Fruit fly (Drosophila melanogaster) whole organism, prepupa: ENCODE data around the gene Fst.

ENCODE experiments used
- Blimp-1 ChIP-seq: fragments of 200-800 bp; sonication (Bioruptor generic); optimal IDR thresholded peaks from 3 replicates; lab custom pipeline; 2017; ENCODE audit warnings: missing biosample characterization, missing genetic modification characterization, mild to moderate bottlenecking, moderate library complexity, missing genetic modification reagents
- CG10669 ChIP-seq: fragments of 200-800 bp; sonication (Bioruptor generic); optimal IDR thresholded peaks from 3 replicates; lab custom pipeline; 2018; ENCODE audit warnings: missing biosample characterization, mild to moderate bottlenecking, missing genetic modification characterization, moderate library complexity
- CG11294 ChIP-seq: fragments of 200-800 bp; sonication (Bioruptor generic); IDR thresholded peaks from 2 replicates; pipeline ENCODE4 v1.3.6; 2022; ENCODE audit warnings: missing biosample characterization, missing genetic modification characterization
- CG15336 ChIP-seq: fragments of 200-800 bp; sonication (Bioruptor generic); IDR thresholded peaks from 2 replicates; pipeline ENCODE4 v1.3.6; 2022; ENCODE audit warnings: missing biosample characterization, missing genetic modification characterization
- CG1621 ChIP-seq: fragments of 200-800 bp; sonication (Bioruptor generic); optimal IDR thresholded peaks from 3 replicates; lab custom pipeline; 2018; ENCODE audit warnings: missing biosample characterization, mild to moderate bottlenecking, missing genetic modification characterization
- CG3032 ChIP-seq: fragments of 200-800 bp; optimal IDR thresholded peaks from 2 replicates; lab custom pipeline; 2019; ENCODE audit warnings: missing biosample characterization, mild to moderate bottlenecking, missing genetic modification characterization, moderate library complexity
- CG31627 ChIP-seq: fragments of 200-800 bp; sonication (Bioruptor generic); optimal IDR thresholded peaks from 3 replicates; lab custom pipeline; 2016; ENCODE audit warnings: missing biosample characterization, missing genetic modification characterization
- CG32006 ChIP-seq: fragments of 200-800 bp; sonication (Bioruptor generic); optimal IDR thresholded peaks from 3 replicates; lab custom pipeline; 2017; ENCODE audit warnings: missing biosample characterization, mild to moderate bottlenecking, missing genetic modification characterization
- CG34406 ChIP-seq: fragments of 200-800 bp; sonication (Bioruptor generic); optimal IDR thresholded peaks from 3 replicates; lab custom pipeline; 2016; ENCODE audit warnings: missing biosample characterization, missing genetic modification characterization
- CG3919 ChIP-seq: fragments of 200-800 bp; sonication (Bioruptor generic); optimal IDR thresholded peaks from 3 replicates; lab custom pipeline; 2016; ENCODE audit warnings: missing biosample characterization, missing genetic modification characterization
- CG4318 ChIP-seq: fragments of 200-800 bp; sonication (Bioruptor generic); optimal IDR thresholded peaks from 3 replicates; lab custom pipeline; 2017; ENCODE audit warnings: missing biosample characterization, mild to moderate bottlenecking, missing genetic modification characterization
- CG6163 ChIP-seq: fragments of 200-800 bp; sonication (Bioruptor generic); IDR thresholded peaks from 3 replicates; pipeline ENCODE4 v1.3.6; 2022; ENCODE audit warnings: missing biosample characterization, missing genetic modification characterization
- CG6276 ChIP-seq: fragments of 200-800 bp; sonication (Bioruptor generic); optimal IDR thresholded peaks from 2 replicates; lab custom pipeline; 2017; ENCODE audit warnings: missing biosample characterization, mild to moderate bottlenecking, missing genetic modification characterization
- CG6792 ChIP-seq: fragments of 200-800 bp; sonication (Bioruptor generic); optimal IDR thresholded peaks from 3 replicates; lab custom pipeline; 2016; ENCODE audit warnings: missing biosample characterization, missing genetic modification characterization
- CG6808 ChIP-seq: fragments of 200-800 bp; sonication (Bioruptor generic); optimal IDR thresholded peaks from 3 replicates; lab custom pipeline; 2017; ENCODE audit warnings: missing biosample characterization, missing genetic modification characterization, mild to moderate bottlenecking, moderate library complexity, missing genetic modification reagents
- CG6854 ChIP-seq: fragments of 200-800 bp; sonication (Bioruptor generic); optimal IDR thresholded peaks from 2 replicates; lab custom pipeline; 2017; ENCODE audit warnings: missing biosample characterization, mild to moderate bottlenecking, missing genetic modification characterization
- CG7368 ChIP-seq: fragments of 200-800 bp; sonication (Bioruptor generic); optimal IDR thresholded peaks from 3 replicates; lab custom pipeline; 2016; ENCODE audit warnings: missing biosample characterization, missing genetic modification characterization
- CG8319 ChIP-seq: fragments of 200-800 bp; sonication (Bioruptor generic); optimal IDR thresholded peaks from 3 replicates; lab custom pipeline; 2016; ENCODE audit warnings: missing biosample characterization, missing genetic modification characterization
- CG8632 ChIP-seq: fragments of 200-800 bp; sonication (Bioruptor generic); optimal IDR thresholded peaks from 3 replicates; lab custom pipeline; 2016; ENCODE audit warnings: missing biosample characterization, missing genetic modification characterization
- CG9139 ChIP-seq: fragments of 200-800 bp; sonication (Bioruptor generic); optimal IDR thresholded peaks from 3 replicates; lab custom pipeline; 2017; ENCODE audit warnings: missing biosample characterization, mild to moderate bottlenecking, missing genetic modification characterization
- Eip75B ChIP-seq: fragments of 200-800 bp; sonication (Bioruptor generic); optimal IDR thresholded peaks from 3 replicates; lab custom pipeline; 2016; ENCODE audit warnings: missing biosample characterization, missing genetic modification characterization
- Eip78C ChIP-seq: fragments of 200-800 bp; sonication (Bioruptor generic); peaks from one replicate; lab custom pipeline; 2016; ENCODE audit warnings: missing biosample characterization, missing genetic modification characterization
- Eip93F ChIP-seq: fragments of 200-800 bp; sonication (Bioruptor generic); optimal IDR thresholded peaks from 2 replicates; lab custom pipeline; 2016; ENCODE audit warnings: missing biosample characterization, mild to moderate bottlenecking, missing genetic modification characterization
- Ets21C ChIP-seq: fragments of 200-800 bp; sonication (Bioruptor generic); optimal IDR thresholded peaks from 3 replicates; lab custom pipeline; 2016; ENCODE audit warnings: missing biosample characterization, missing genetic modification characterization
- Gug ChIP-seq: fragments of 200-800 bp; sonication (Bioruptor generic); IDR thresholded peaks from 2 replicates; pipeline ENCODE4 v1.3.6; 2022; ENCODE audit warnings: missing biosample characterization, missing genetic modification characterization
- Hr38 ChIP-seq: sonication (Bioruptor generic); optimal IDR thresholded peaks from 2 replicates; lab custom pipeline; 2016; ENCODE audit warnings: missing biosample characterization, missing genetic modification characterization
- Hr39 ChIP-seq: fragments of 200-800 bp; sonication (Bioruptor generic); optimal IDR thresholded peaks from 2 replicates; lab custom pipeline; 2016; ENCODE audit warnings: missing biosample characterization, missing genetic modification characterization
- Lpt ChIP-seq: fragments of 200-800 bp; sonication (Bioruptor generic); optimal IDR thresholded peaks from 3 replicates; lab custom pipeline; 2016; ENCODE audit warnings: missing biosample characterization, missing genetic modification characterization
- Met ChIP-seq: fragments of 200-800 bp; sonication (Bioruptor generic); optimal IDR thresholded peaks from 3 replicates; lab custom pipeline; 2016; ENCODE audit warnings: missing biosample characterization, missing genetic modification characterization
- OdsH ChIP-seq: fragments of 200-800 bp; sonication (Bioruptor generic); optimal IDR thresholded peaks from 3 replicates; lab custom pipeline; 2016; ENCODE audit warnings: missing biosample characterization, missing genetic modification characterization
- Smox ChIP-seq: fragments of 200-800 bp; sonication (Bioruptor generic); optimal IDR thresholded peaks from 3 replicates; lab custom pipeline; 2016; ENCODE audit warnings: missing biosample characterization, missing genetic modification characterization
- Sox102F ChIP-seq: fragments of 200-800 bp; sonication (Bioruptor generic); optimal IDR thresholded peaks from 2 replicates; lab custom pipeline; 2016; ENCODE audit warnings: missing biosample characterization, mild to moderate bottlenecking, missing genetic modification characterization
- Sox14 ChIP-seq: fragments of 200-800 bp; sonication (Bioruptor generic); optimal IDR thresholded peaks from 3 replicates; lab custom pipeline; 2016; ENCODE audit warnings: missing biosample characterization, missing genetic modification characterization
- Sox15 ChIP-seq: fragments of 200-800 bp; sonication (Bioruptor generic); optimal IDR thresholded peaks from 3 replicates; lab custom pipeline; 2016; ENCODE audit warnings: missing biosample characterization, missing genetic modification characterization
- achi ChIP-seq: fragments of 200-800 bp; sonication (Bioruptor generic); optimal IDR thresholded peaks from 3 replicates; lab custom pipeline; 2016; ENCODE audit warnings: missing biosample characterization, missing genetic modification characterization
- acj6 ChIP-seq: fragments of 200-800 bp; sonication (Bioruptor generic); optimal IDR thresholded peaks from 3 replicates; lab custom pipeline; 2016; ENCODE audit warnings: missing biosample characterization, missing genetic modification characterization
- cyc ChIP-seq: fragments of 200-800 bp; sonication (Bioruptor generic); optimal IDR thresholded peaks from 3 replicates; lab custom pipeline; 2016; ENCODE audit warnings: missing biosample characterization, missing genetic modification characterization
- dac ChIP-seq: fragments of 200-800 bp; sonication (Bioruptor generic); optimal IDR thresholded peaks from 2 replicates; lab custom pipeline; 2017; ENCODE audit warnings: missing biosample characterization, mild to moderate bottlenecking, missing genetic modification characterization
- esn ChIP-seq: fragments of 200-800 bp; sonication (Bioruptor generic); optimal IDR thresholded peaks from 2 replicates; lab custom pipeline; 2016; ENCODE audit warnings: missing biosample characterization, mild to moderate bottlenecking, missing genetic modification characterization, moderate library complexity
- fd59A ChIP-seq: fragments of 200-800 bp; sonication (Bioruptor generic); optimal IDR thresholded peaks from 2 replicates; lab custom pipeline; 2017; ENCODE audit warnings: missing biosample characterization, mild to moderate bottlenecking, missing genetic modification characterization, missing genetic modification reagents
- fd85E ChIP-seq: fragments of 200-800 bp; sonication (Bioruptor generic); optimal IDR thresholded peaks from 3 replicates; lab custom pipeline; 2016; ENCODE audit warnings: missing biosample characterization, missing genetic modification characterization
- fkh ChIP-seq: fragments of 200-800 bp; sonication (Bioruptor generic); optimal IDR thresholded peaks from 3 replicates; lab custom pipeline; 2017; ENCODE audit warnings: missing biosample characterization, mild to moderate bottlenecking, missing genetic modification characterization, moderate library complexity
- lz ChIP-seq: fragments of 200-800 bp; sonication (Bioruptor generic); optimal IDR thresholded peaks from 3 replicates; lab custom pipeline; 2016; ENCODE audit warnings: missing biosample characterization, missing genetic modification characterization
- net ChIP-seq: fragments of 200-800 bp; sonication (Bioruptor generic); optimal IDR thresholded peaks from 3 replicates; lab custom pipeline; 2016; ENCODE audit warnings: missing biosample characterization, missing genetic modification characterization
- pdm3 ChIP-seq: fragments of 200-800 bp; sonication (Bioruptor generic); optimal IDR thresholded peaks from 3 replicates; lab custom pipeline; 2016; ENCODE audit warnings: missing biosample characterization, missing genetic modification characterization
- salr ChIP-seq, 2 experiments: fragments of 200-800 bp; sonication (Bioruptor generic); optimal IDR thresholded peaks; 3 replicates each; lab custom pipeline; 2016 to 2018; ENCODE audit warnings: missing biosample characterization in 2 of 2, missing genetic modification characterization in 2 of 2, mild to moderate bottlenecking in 1 of 2
- ss ChIP-seq, 2 experiments: fragments of 200-800 bp; sonication (Bioruptor generic); optimal IDR thresholded peaks; 2 replicates in 1 of 2; 3 replicates in 1 of 2; lab custom pipeline; 2017 to 2018; ENCODE audit warnings: mild to moderate bottlenecking in 2 of 2, missing biosample characterization in 2 of 2, missing genetic modification characterization in 2 of 2, moderate library complexity in 1 of 2
- svp ChIP-seq: fragments of 200-800 bp; sonication (Bioruptor generic); peaks from one replicate; lab custom pipeline; 2016; ENCODE audit warnings: missing biosample characterization, missing genetic modification characterization
- topi ChIP-seq: fragments of 200-800 bp; sonication (Bioruptor generic); optimal IDR thresholded peaks from 3 replicates; lab custom pipeline; 2016; ENCODE audit warnings: missing biosample characterization, missing genetic modification characterization

Gene Fst

dm6 chr3R:9613124-9613523, 32.8 kb downstream of the Fst start (continued):
- TF ChIP-seq Smox (GFP tag; lab: Kevin White, UChicago) = peak; percentile 83
- peak; percentile 66 for TF ChIP-seq CG6854 (GFP tag; lab: Kevin White, UChicago)
- no peak for TF ChIP-seq CG9139 (GFP tag; lab: Kevin White, UChicago)
- peak; percentile 95 for TF ChIP-seq svp (GFP tag; lab: Kevin White, UChicago)
- TF ChIP-seq Blimp-1 (GFP tag; lab: Kevin White, UChicago) = peak; percentile 65
- TF ChIP-seq lz (GFP tag; lab: Kevin White, UChicago) = peak; percentile 86
- TF ChIP-seq Met = peak; percentile 91
- TF ChIP-seq Sox14 = peak; percentile 84
- peak; percentile 86 for TF ChIP-seq achi (GFP tag; lab: Kevin White, UChicago)
- TF ChIP-seq CG34406 = peak; percentile 75
- TF ChIP-seq pdm3 (GFP tag; lab: Kevin White, UChicago) = peak; percentile 88
- TF ChIP-seq CG3919 (GFP tag; lab: Kevin White, UChicago) = peak; percentile 89
- TF ChIP-seq dac (GFP tag; lab: Kevin White, UChicago) = peak; percentile 74
- TF ChIP-seq Lpt (GFP tag; lab: Kevin White, UChicago) = peak; percentile 80
- TF ChIP-seq ss (GFP tag; optimal IDR thresholded peaks at IDR 0.05; lab: Kevin White, UChicago) = peak in 1 of 2 experiments; percentile 28
- TF ChIP-seq CG10669 = peak; percentile 48
- TF ChIP-seq Eip75B (GFP tag; lab: Kevin White, UChicago) = peak; percentile 87
- TF ChIP-seq salr (GFP tag; optimal IDR thresholded peaks at IDR 0.05; lab: Kevin White, UChicago) = peak in 1 of 2 experiments; percentile 65
- peak; percentile 66 for TF ChIP-seq CG4318
- TF ChIP-seq Eip93F (GFP tag; lab: Kevin White, UChicago) = peak; percentile 78
- peak; percentile 85 for TF ChIP-seq net (GFP tag; lab: Kevin White, UChicago)
- TF ChIP-seq OdsH = peak; percentile 87
- TF ChIP-seq CG8319 (GFP tag; lab: Kevin White, UChicago) = peak; percentile 68
- peak; percentile 57 for TF ChIP-seq fd85E (GFP tag; lab: Kevin White, UChicago)
- peak; percentile 93 for TF ChIP-seq CG6163
- peak; percentile 89 for TF ChIP-seq CG11294 (GFP tag; lab: Robert Waterston, UW)
- peak; percentile 88 for TF ChIP-seq CG32006
- peak; percentile 78 for TF ChIP-seq Ets21C
- peak; percentile 85 for TF ChIP-seq CG31627 (GFP tag; lab: Kevin White, UChicago)
- no peak for TF ChIP-seq CG1621
- peak; percentile 40 for TF ChIP-seq CG3032
- TF ChIP-seq Sox15 (GFP tag; lab: Kevin White, UChicago) = peak; percentile 64

dm6 chr3R:9612217-9612616, 33.7 kb downstream of the Fst start:
- TF ChIP-seq CG3919 (GFP tag; lab: Kevin White, UChicago) (no peak), Hr38 (no peak), Eip93F (GFP tag; lab: Kevin White, UChicago) (no peak), CG7368 (no peak), Hr39 (GFP tag; lab: Kevin White, UChicago) (peak; percentile 8), acj6 (no peak), pdm3 (GFP tag; lab: Kevin White, UChicago) (no peak), Lpt (GFP tag; lab: Kevin White, UChicago) (no peak), Eip78C (peak; percentile 54), CG6276 (no peak), fd59A (GFP tag; lab: Kevin White, UChicago) (no peak), CG6792 (GFP tag; lab: Kevin White, UChicago) (no peak), Sox14 (no peak), Eip75B (GFP tag; lab: Kevin White, UChicago) (no peak), CG11294 (GFP tag; lab: Robert Waterston, UW) (no peak), CG8632 (GFP tag; lab: Kevin White, UChicago) (no peak), CG34406 (no peak), Blimp-1 (GFP tag; lab: Kevin White, UChicago) (no peak), svp (GFP tag; lab: Kevin White, UChicago) (peak; percentile 19), salr (GFP tag; optimal IDR thresholded peaks at IDR 0.05; lab: Kevin White, UChicago) (no peak), Sox102F (GFP tag; lab: Kevin White, UChicago) (peak; percentile 3), topi (GFP tag; lab: Kevin White, UChicago) (peak; percentile 23), OdsH (no peak), Ets21C (no peak), fkh (GFP tag; lab: Kevin White, UChicago) (no peak), CG6163 (peak; percentile 34; the same call in 1 of the 3 replicates), Smox (GFP tag; lab: Kevin White, UChicago) (peak; percentile 13), esn (peak; percentile 35), CG3032 (no peak), CG6808 (GFP tag; lab: Kevin White, UChicago) (no peak), net (GFP tag; lab: Kevin White, UChicago) (no peak), Sox15 (GFP tag; lab: Kevin White, UChicago) (no peak), CG31627 (GFP tag; lab: Kevin White, UChicago) (peak; percentile 11), Gug (GFP tag; lab: Robert Waterston, UW) (no peak), cyc (GFP tag; lab: Kevin White, UChicago) (peak; percentile 4), CG15336 (GFP tag; lab: Robert Waterston, UW) (no peak)
